Fruit fly (Drosophila melanogaster): ENCODE results near the gene CG14961.

- TF ChIP-seq Jra (GFP tag; optimal IDR thresholded peaks at IDR 0.05): no peak
- no peak for TF ChIP-seq Myc (optimal IDR thresholded peaks at IDR 0.05)
- no peak for TF ChIP-seq Dfd (GFP tag; optimal IDR thresholded peaks at IDR 0.05)
- TF ChIP-seq CG32264 (GFP tag; optimal IDR thresholded peaks at IDR 0.05): peak; percentile 67
- no peak for TF ChIP-seq lola (GFP tag; optimal IDR thresholded peaks at IDR 0.05)
- TF ChIP-seq Hr83 (GFP tag; optimal IDR thresholded peaks at IDR 0.05; ENCODE audit: poor library complexity, severe bottlenecking): no peak
- peak; percentile 29 for TF ChIP-seq sage (GFP tag; optimal IDR thresholded peaks at IDR 0.05)
- no peak for TF ChIP-seq dl (GFP tag; optimal IDR thresholded peaks at IDR 0.05; ENCODE audit: insufficient read depth in 1 of 2, partially characterized antibody in 2 of 2)
Measured at dm6 chr3L:3377965-3378292, 48.1 kb downstream of the CG14961 start, which contains the start of gene Ids.

Measured in whole organism, wandering third instar larva.